Worm (Caenorhabditis elegans) whole organism, L3 larva: Measurements from ENCODE around the gene acs-1.

Experiments
- ceh-82 ChIP-seq: fragments of 150-350 bp; optimal IDR thresholded peaks from 2 replicates; lab custom pipeline; 2014; ENCODE audit warnings: missing biosample characterization, missing genetic modification characterization
- daf-12 ChIP-seq: fragments of 150-350 bp; optimal IDR thresholded peaks from 2 replicates; lab custom pipeline; 2014; ENCODE audit warnings: missing biosample characterization, missing genetic modification reagents, missing genetic modification characterization
- elt-1 ChIP-seq: fragments of 150-350 bp; optimal IDR thresholded peaks from 2 replicates; lab custom pipeline; 2014; ENCODE audit warnings: missing biosample characterization, missing genetic modification characterization
- fkh-10 ChIP-seq: sonication (generic microtip); optimal IDR thresholded peaks from 2 replicates; lab custom pipeline; 2017; ENCODE audit warnings: missing biosample characterization, missing genetic modification reagents, missing genetic modification characterization
- nhr-25 ChIP-seq: sonication (generic microtip); optimal IDR thresholded peaks from 2 replicates; lab custom pipeline; 2017; ENCODE audit warnings: missing biosample characterization, missing genetic modification characterization
- nhr-28 ChIP-seq: fragments of 150-350 bp; optimal IDR thresholded peaks from 2 replicates; lab custom pipeline; 2014; ENCODE audit warnings: missing biosample characterization, missing genetic modification characterization
- pha-4 ChIP-seq: fragments of 150-350 bp; optimal IDR thresholded peaks from 2 replicates; lab custom pipeline; 2014; ENCODE audit warnings: missing biosample characterization, missing genetic modification reagents, missing genetic modification characterization
- sea-2 ChIP-seq: fragments of 150-350 bp; sonication (generic microtip); optimal IDR thresholded peaks from 4 replicates; lab custom pipeline; 2014; ENCODE audit warnings: missing biosample characterization, missing genetic modification reagents, missing genetic modification characterization

DNA sequence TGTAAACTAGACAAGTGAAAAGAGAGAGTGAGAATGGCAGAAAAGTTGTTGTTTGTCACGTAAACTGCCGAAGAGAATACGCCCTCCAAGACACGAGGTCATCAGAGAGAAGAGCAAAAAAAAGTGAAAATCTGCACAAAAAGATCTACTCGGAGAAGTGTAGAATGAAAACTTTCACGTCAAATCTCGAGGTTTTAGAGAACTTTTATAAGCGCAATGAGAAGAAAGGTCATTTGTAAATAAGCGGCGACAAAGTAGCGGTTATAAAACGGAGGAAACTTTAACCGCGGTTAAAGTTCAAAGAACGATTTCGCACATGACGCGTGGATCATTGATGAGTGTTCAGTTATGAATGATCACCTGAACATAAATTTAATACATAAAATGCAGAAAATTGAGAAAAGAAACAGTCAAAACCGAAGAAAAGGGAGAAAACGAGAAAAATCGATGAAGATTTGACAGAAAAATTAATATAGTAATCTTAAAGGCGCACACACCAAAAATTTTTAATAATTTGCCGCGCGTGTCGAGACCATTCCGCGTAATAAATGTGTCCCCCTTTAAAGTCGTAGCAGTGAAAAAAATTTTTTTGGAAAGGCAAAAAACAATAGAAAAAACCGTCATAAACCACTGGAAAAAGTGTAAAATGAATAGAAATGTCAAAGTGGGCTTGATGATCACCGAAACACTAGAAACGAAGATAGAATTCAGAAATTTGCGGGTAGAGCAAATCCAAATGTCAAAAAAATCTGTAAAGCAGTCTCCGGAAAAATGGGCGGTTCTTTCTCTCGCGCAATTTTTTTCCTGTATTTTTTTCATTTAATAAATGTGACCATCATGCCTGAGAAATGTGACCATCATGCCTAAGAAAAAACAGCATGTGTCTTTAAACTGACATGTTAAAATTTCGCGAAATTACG is 7.2 kb upstream of the acs-1 start:
- TF ChIP-seq pha-4 (tag; lab: Kevin White, UChicago), result peak; percentile 72
- no peak for TF ChIP-seq ceh-82 (tag; lab: Kevin White, UChicago)
- TF ChIP-seq fkh-10, result no peak
- TF ChIP-seq nhr-25 (tag; lab: Kevin White, UChicago), result peak; percentile 86
- TF ChIP-seq daf-12 (tag; lab: Kevin White, UChicago), result no peak
- peak; percentile 52 for TF ChIP-seq elt-1 (tag; lab: Kevin White, UChicago)
- TF ChIP-seq nhr-28 (tag; lab: Kevin White, UChicago), result no peak
- TF ChIP-seq sea-2, result no peak
